Worm (Caenorhabditis elegans): ENCODE measurements around the gene Y37H2A.12.

Y37H2A.12 gene

DNA sequence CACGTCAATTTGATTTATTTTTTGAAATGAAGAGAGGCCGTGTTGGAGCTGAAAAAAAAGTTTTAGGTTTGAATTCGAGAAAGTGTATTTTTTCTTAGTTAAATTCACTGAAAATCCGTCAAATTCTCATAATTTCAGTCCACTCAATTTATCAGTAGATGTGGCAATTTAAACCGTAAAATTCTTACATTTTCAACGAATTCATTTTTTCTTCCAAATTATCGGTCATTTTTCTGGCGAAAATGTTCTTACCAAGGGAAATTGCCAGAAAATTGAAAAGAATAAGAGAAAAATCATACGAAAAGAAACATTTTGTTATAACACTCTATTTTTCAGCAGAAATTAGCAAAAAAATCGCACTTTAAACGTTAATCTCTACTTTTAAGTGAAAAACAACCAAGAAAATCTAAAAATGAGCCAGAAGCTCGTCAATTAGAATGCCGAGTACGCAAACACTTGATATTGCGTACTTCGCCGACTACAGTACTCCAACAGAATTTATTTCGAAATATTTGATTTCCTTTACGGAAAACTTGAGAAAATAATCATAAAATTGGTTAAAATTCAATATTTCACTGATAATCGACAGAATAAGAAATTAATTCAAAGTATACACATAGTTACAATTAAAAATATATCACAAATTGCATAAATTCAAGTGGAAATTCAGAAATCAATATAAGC, 45.6 kb downstream of the Y37H2A.12 start, which contains the start of gene fbxa-106 (continued):
- TF ChIP-seq ztf-3 (GFP tag; optimal IDR thresholded peaks at IDR 0.05) = no peak
- peak; percentile 67 for TF ChIP-seq F49E8.2 (tag; optimal IDR thresholded peaks at IDR 0.05; ENCODE audit: insufficient read depth)
- no peak for TF ChIP-seq snpc-4 (GFP tag; optimal IDR thresholded peaks at IDR 0.05)
- TF ChIP-seq snpc-4 (tag; optimal IDR thresholded peaks at IDR 0.05) = no peak
- peak; percentile 48 for TF ChIP-seq pbrm-1 (GFP tag; IDR thresholded peaks at IDR 0.05)
- peak; percentile 48 for TF ChIP-seq athp-1 (tag; optimal IDR thresholded peaks at IDR 0.05)
- peak; percentile 61 for TF ChIP-seq D2030.7 (GFP tag; IDR thresholded peaks at IDR 0.05)
- 0 out of 2 replicates have a peak, but pooled peaks have one; percentile 42 for TF ChIP-seq Y53G8AR.9 (GFP tag; conservative IDR thresholded peaks at IDR 0.05)
- peak; percentile 56 for TF ChIP-seq tbp1 (GFP tag; optimal IDR thresholded peaks at IDR 0.05)
- TF ChIP-seq lir-1 (GFP tag; conservative IDR thresholded peaks at IDR 0.05) = no peak
- TF ChIP-seq F23B12.7 (tag; optimal IDR thresholded peaks at IDR 0.05; ENCODE audit: insufficient read depth) = no peak
- peak; percentile 81 for TF ChIP-seq lsl-1 (GFP tag; optimal IDR thresholded peaks at IDR 0.05)
- peak; percentile 66; the same call in 1 of the 2 replicates for TF ChIP-seq Y95B8A.8 (GFP tag; IDR thresholded peaks at IDR 0.05)
- TF ChIP-seq egl-18 (GFP tag; IDR thresholded peaks at IDR 0.05) = 0 out of 2 replicates have a peak, but pooled peaks have one; percentile 14
- peak; percentile 47 for TF ChIP-seq lin-54 (GFP tag; optimal IDR thresholded peaks at IDR 0.05)
- TF ChIP-seq egl-44 (GFP tag; IDR thresholded peaks at IDR 0.05) = 0 out of 2 replicates have a peak, but pooled peaks have one; percentile 26
- no peak for TF ChIP-seq rec-8 (tag; optimal IDR thresholded peaks at IDR 0.05)

DNA sequence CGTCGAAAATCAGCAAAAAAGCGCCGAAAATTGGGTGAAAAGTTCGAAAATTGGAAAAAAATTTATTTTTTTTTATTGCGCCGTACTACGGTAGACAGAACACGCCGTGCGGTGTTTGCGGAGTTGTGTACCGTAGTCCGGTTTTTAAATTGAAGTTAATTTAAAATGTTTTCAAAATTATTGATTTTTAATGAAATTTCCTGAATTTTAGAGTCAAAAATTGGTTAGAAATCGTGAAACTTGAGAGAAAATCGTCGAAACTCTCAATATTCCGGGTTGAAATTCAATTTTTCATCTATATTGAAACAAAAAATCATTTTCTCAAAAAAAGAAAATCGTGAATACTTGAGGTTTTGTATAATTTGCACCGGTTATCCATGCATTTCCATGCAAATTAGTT, 49.1 kb downstream of the Y37H2A.12 start, which contains the start of gene nova-1:
Gene nova-1, minus strand, starts transcription at position 101 of the 400 bp plus-strand sequence.
- TF ChIP-seq F33H1.4 (GFP tag; IDR thresholded peaks at IDR 0.05) (no peak), lsl-1 (GFP tag; optimal IDR thresholded peaks at IDR 0.05) (peak; percentile 78), nhr-90 (tag; optimal IDR thresholded peaks at IDR 0.05) (no peak)
